Worm (Caenorhabditis elegans) whole organism, young adult: ENCODE measurements around the gene scl-5.

Experiments used
- F10E7.11 ChIP-seq: sonication (generic microtip); optimal IDR thresholded peaks from 2 replicates; lab custom pipeline; 2017; ENCODE audit warnings: mild to moderate bottlenecking, missing genetic modification characterization, moderate library complexity, missing compliant biosample characterization
- F23B12.7 ChIP-seq: sonication (generic microtip); optimal IDR thresholded peaks from 2 replicates; lab custom pipeline; 2017; ENCODE audit warnings: missing genetic modification characterization, mild to moderate bottlenecking, missing compliant biosample characterization, antibody characterized with exemption, moderate library complexity; ENCODE audit not compliant: insufficient read depth
- F33H1.4 ChIP-seq: fragments of 200-800 bp; sonication (Bioruptor generic); IDR thresholded peaks from 2 replicates; pipeline ENCODE4 v1.3.6; 2022; ENCODE audit warnings: missing genetic modification reagents, missing genetic modification characterization, missing compliant biosample characterization
- F49E8.2 ChIP-seq: sonication (generic microtip); optimal IDR thresholded peaks from 3 replicates; lab custom pipeline; 2017; ENCODE audit warnings: missing genetic modification characterization, mild to moderate bottlenecking, missing compliant biosample characterization, antibody characterized with exemption, moderate library complexity; ENCODE audit not compliant: insufficient read depth
- T07F8.4 ChIP-seq: sonication (generic microtip); optimal IDR thresholded peaks from 2 replicates; lab custom pipeline; 2016; ENCODE audit warnings: mild to moderate bottlenecking, missing genetic modification characterization, moderate library complexity, missing compliant biosample characterization
- Y53F4B.3 ChIP-seq: fragments of 200-800 bp; sonication (Bioruptor generic); IDR thresholded peaks from 2 replicates; pipeline ENCODE4 v1.3.6; 2022; ENCODE audit warnings: missing genetic modification reagents, missing genetic modification characterization, missing compliant biosample characterization
- Y95B8A.8 ChIP-seq: fragments of 200-800 bp; sonication (Bioruptor generic); IDR thresholded peaks from 2 replicates; pipeline ENCODE4 v1.3.6; 2022; ENCODE audit warnings: missing genetic modification reagents, missing genetic modification characterization, missing compliant biosample characterization
- akir-1 ChIP-seq: fragments of 200-800 bp; sonication (Bioruptor generic); optimal IDR thresholded peaks from 2 replicates; lab custom pipeline; 2018; ENCODE audit warnings: mild to moderate bottlenecking, missing genetic modification characterization, moderate library complexity, missing compliant biosample characterization
- ama-1 ChIP-seq, 3 experiments: fragments of 150-350 bp in 1 of 3; sonication (generic microtip) in 2 of 3; optimal IDR thresholded peaks; 2 replicates each; lab custom pipeline; 2014 to 2018; ENCODE audit warnings: missing biosample characterization in 2 of 3, missing genetic modification characterization in 2 of 3, missing genetic modification reagents in 2 of 3
- atf-7 ChIP-seq: sonication (generic microtip); optimal IDR thresholded peaks from 2 replicates; lab custom pipeline; 2017; ENCODE audit warnings: mild to moderate bottlenecking, missing genetic modification characterization, missing compliant biosample characterization
- attf-6 ChIP-seq: fragments of 200-800 bp; sonication (Bioruptor generic); IDR thresholded peaks from 2 replicates; pipeline ENCODE4 v1.3.6; 2022; ENCODE audit warnings: missing genetic modification reagents, missing genetic modification characterization, missing compliant biosample characterization
- cebp-2 ChIP-seq: fragments of 200-800 bp; sonication (Bioruptor generic); IDR thresholded peaks from 2 replicates; pipeline ENCODE4 v1.3.6; 2022; ENCODE audit warnings: missing genetic modification characterization, missing compliant biosample characterization
- ceh-100 ChIP-seq: fragments of 200-800 bp; sonication (Bioruptor generic); IDR thresholded peaks from 2 replicates; pipeline ENCODE4 v1.3.6; 2022; ENCODE audit warnings: missing genetic modification reagents, missing genetic modification characterization, missing compliant biosample characterization
- ceh-58 ChIP-seq: fragments of 200-800 bp; sonication (Bioruptor generic); IDR thresholded peaks from 2 replicates; pipeline ENCODE4 v1.3.6; 2022; ENCODE audit warnings: missing genetic modification characterization, missing compliant biosample characterization
- ceh-91 ChIP-seq: fragments of 200-800 bp; sonication (Bioruptor generic); IDR thresholded peaks from 2 replicates; pipeline ENCODE4 v1.3.6; 2022; ENCODE audit warnings: missing genetic modification reagents, missing genetic modification characterization, missing compliant biosample characterization
- efl-1 ChIP-seq: fragments of 150-350 bp; optimal IDR thresholded peaks from 2 replicates; lab custom pipeline; 2014; ENCODE audit warnings: missing biosample characterization, missing genetic modification reagents, missing genetic modification characterization
- egl-44 ChIP-seq: fragments of 200-800 bp; sonication (Bioruptor generic); IDR thresholded peaks from 2 replicates; pipeline ENCODE4 v1.3.6; 2022; ENCODE audit warnings: missing genetic modification reagents, missing genetic modification characterization, missing compliant biosample characterization
- ekl-4 ChIP-seq: fragments of 200-800 bp; sonication (Bioruptor generic); IDR thresholded peaks from 2 replicates; pipeline ENCODE4 v1.3.6; 2022; ENCODE audit warnings: missing genetic modification reagents, missing genetic modification characterization, missing compliant biosample characterization
- ets-4 ChIP-seq: fragments of 200-800 bp; sonication (Bioruptor generic); optimal IDR thresholded peaks from 2 replicates; lab custom pipeline; 2018; ENCODE audit warnings: mild to moderate bottlenecking, missing genetic modification characterization, missing compliant biosample characterization
- hlh-12 ChIP-seq: sonication (generic microtip); optimal IDR thresholded peaks from 2 replicates; lab custom pipeline; 2016; ENCODE audit warnings: missing genetic modification characterization, missing compliant biosample characterization
- hmg-1.2 ChIP-seq: fragments of 200-800 bp; sonication (Bioruptor generic); IDR thresholded peaks from 2 replicates; pipeline ENCODE4 v1.3.6; 2022; ENCODE audit warnings: missing genetic modification reagents, missing genetic modification characterization, missing compliant biosample characterization
- hmg-20 ChIP-seq: fragments of 200-800 bp; sonication (Bioruptor generic); IDR thresholded peaks from 2 replicates; pipeline ENCODE4 v1.3.6; 2022; ENCODE audit warnings: missing genetic modification reagents, missing genetic modification characterization, missing compliant biosample characterization
- lag-1 ChIP-seq: fragments of 200-800 bp; sonication (Bioruptor generic); IDR thresholded peaks from 2 replicates; pipeline ENCODE4 v1.3.6; 2022; ENCODE audit warnings: missing genetic modification reagents, missing genetic modification characterization, missing compliant biosample characterization
- let-526 ChIP-seq: fragments of 200-800 bp; sonication (Bioruptor generic); IDR thresholded peaks from 2 replicates; pipeline ENCODE4 v1.3.6; 2022; ENCODE audit warnings: missing genetic modification reagents, missing genetic modification characterization, missing compliant biosample characterization
- let-607 ChIP-seq, 2 experiments: fragments of 200-800 bp in 1 of 2; sonication (Bioruptor generic) in 1 of 2; sonication (generic microtip) in 1 of 2; optimal IDR thresholded peaks; 2 replicates each; lab custom pipeline; 2016 to 2018; ENCODE audit warnings: mild to moderate bottlenecking in 2 of 2, missing compliant biosample characterization in 2 of 2, missing genetic modification characterization in 2 of 2, moderate library complexity in 2 of 2, missing genotype in 1 of 2
- lir-1 ChIP-seq: fragments of 200-800 bp; sonication (Bioruptor generic); conservative IDR thresholded peaks from 2 replicates; pipeline ENCODE4 v1.3.6; 2022; ENCODE audit warnings: missing genetic modification reagents, missing genetic modification characterization, missing compliant biosample characterization
- lsl-1 ChIP-seq: fragments of 200-800 bp; sonication (Bioruptor generic); optimal IDR thresholded peaks from 2 replicates; lab custom pipeline; 2018; ENCODE audit warnings: mild to moderate bottlenecking, missing genetic modification characterization, moderate library complexity, missing compliant biosample characterization
- madf-10 ChIP-seq: sonication (generic microtip); optimal IDR thresholded peaks from 2 replicates; lab custom pipeline; 2016; ENCODE audit warnings: mild to moderate bottlenecking, missing genetic modification characterization, missing compliant biosample characterization
- madf-3 ChIP-seq: fragments of 200-800 bp; sonication (Bioruptor generic); IDR thresholded peaks from 2 replicates; pipeline ENCODE4 v1.3.6; 2022; ENCODE audit warnings: missing genetic modification reagents, missing genetic modification characterization, missing compliant biosample characterization
- madf-8 ChIP-seq: fragments of 200-800 bp; sonication (Bioruptor generic); conservative IDR thresholded peaks from 2 replicates; pipeline ENCODE4 v1.3.6; 2022; ENCODE audit warnings: missing genetic modification reagents, missing genetic modification characterization, missing compliant biosample characterization
- mcd-1 ChIP-seq: fragments of 200-800 bp; sonication (Bioruptor generic); IDR thresholded peaks from 2 replicates; pipeline ENCODE4 v1.3.6; 2022; ENCODE audit warnings: missing genetic modification reagents, missing genetic modification characterization, missing compliant biosample characterization
- nfya-2 ChIP-seq: fragments of 200-800 bp; sonication (Bioruptor generic); IDR thresholded peaks from 2 replicates; pipeline ENCODE4 v1.3.6; 2022; ENCODE audit warnings: missing genetic modification reagents, missing genetic modification characterization, missing compliant biosample characterization
- nhr-90 ChIP-seq: sonication (generic microtip); optimal IDR thresholded peaks from 2 replicates; lab custom pipeline; 2016; ENCODE audit warnings: missing genotype, mild to moderate bottlenecking, missing genetic modification characterization, missing compliant biosample characterization
- pbrm-1 ChIP-seq: fragments of 200-800 bp; sonication (Bioruptor generic); IDR thresholded peaks from 2 replicates; pipeline ENCODE4 v1.3.6; 2022; ENCODE audit warnings: missing genetic modification reagents, missing genetic modification characterization, missing compliant biosample characterization
- rcor-1 ChIP-seq: fragments of 200-800 bp; sonication (Bioruptor generic); IDR thresholded peaks from 2 replicates; pipeline ENCODE4 v1.3.6; 2022; ENCODE audit warnings: missing genetic modification reagents, missing genetic modification characterization, missing compliant biosample characterization
- rpc-1 ChIP-seq, 2 experiments: fragments of 150-350 bp in 1 of 2; sonication (generic microtip) in 1 of 2; optimal IDR thresholded peaks; 2 replicates each; lab custom pipeline; 2014 to 2018; ENCODE audit warnings: missing biosample characterization in 1 of 2, missing genetic modification characterization in 1 of 2, missing genetic modification reagents in 1 of 2, missing genotype in 1 of 2
- sdz-38 ChIP-seq: sonication (generic microtip); optimal IDR thresholded peaks from 2 replicates; lab custom pipeline; 2016; ENCODE audit warnings: missing genotype, missing genetic modification characterization, missing compliant biosample characterization
- sea-2 ChIP-seq: fragments of 200-800 bp; sonication (Bioruptor generic); IDR thresholded peaks from 2 replicates; pipeline ENCODE4 v1.3.6; 2022; ENCODE audit warnings: missing genetic modification characterization, missing compliant biosample characterization
- snpc-3.4 ChIP-seq: sonication (generic microtip); optimal IDR thresholded peaks from 2 replicates; lab custom pipeline; 2017; ENCODE audit warnings: missing genetic modification characterization, mild to moderate bottlenecking, missing compliant biosample characterization, antibody characterized with exemption, moderate library complexity, missing genotype, missing genetic modification reagents
- snpc-4 ChIP-seq, 5 experiments: fragments of 150-350 bp in 1 of 5; sonication (generic microtip) in 4 of 5; optimal IDR thresholded peaks; 2 replicates each; lab custom pipeline; 2014 to 2018; ENCODE audit warnings: missing genetic modification characterization in 5 of 5, missing biosample characterization in 3 of 5, antibody characterized with exemption in 2 of 5, mild to moderate bottlenecking in 2 of 5, missing compliant biosample characterization in 2 of 5, missing genotype in 2 of 5, moderate library complexity in 2 of 5, missing genetic modification reagents in 1 of 5
- tbp1 ChIP-seq: fragments of 200-800 bp; sonication (Bioruptor generic); optimal IDR thresholded peaks from 2 replicates; lab custom pipeline; 2018; ENCODE audit warnings: mild to moderate bottlenecking, missing genetic modification characterization, missing compliant biosample characterization
- tlf-1 ChIP-seq: fragments of 200-800 bp; sonication (Bioruptor generic); optimal IDR thresholded peaks from 2 replicates; lab custom pipeline; 2018; ENCODE audit warnings: mild to moderate bottlenecking, missing genetic modification characterization, missing compliant biosample characterization
- unc-130 ChIP-seq: sonication (generic microtip); optimal IDR thresholded peaks from 2 replicates; lab custom pipeline; 2016; ENCODE audit warnings: missing genetic modification reagents, missing genetic modification characterization, missing compliant biosample characterization
- xnd-1 ChIP-seq: sonication (generic microtip); optimal IDR thresholded peaks from 2 replicates; lab custom pipeline; 2016; ENCODE audit warnings: missing genotype, missing genetic modification reagents, missing genetic modification characterization, missing compliant biosample characterization
- ztf-22 ChIP-seq: fragments of 200-800 bp; sonication (Bioruptor generic); optimal IDR thresholded peaks from 2 replicates; lab custom pipeline; 2018; ENCODE audit warnings: mild to moderate bottlenecking, missing genetic modification characterization, moderate library complexity, missing compliant biosample characterization
- ztf-26 ChIP-seq: sonication (generic microtip); optimal IDR thresholded peaks from 2 replicates; lab custom pipeline; 2017; ENCODE audit warnings: missing genetic modification characterization, missing compliant biosample characterization

scl-5 gene

DNA sequence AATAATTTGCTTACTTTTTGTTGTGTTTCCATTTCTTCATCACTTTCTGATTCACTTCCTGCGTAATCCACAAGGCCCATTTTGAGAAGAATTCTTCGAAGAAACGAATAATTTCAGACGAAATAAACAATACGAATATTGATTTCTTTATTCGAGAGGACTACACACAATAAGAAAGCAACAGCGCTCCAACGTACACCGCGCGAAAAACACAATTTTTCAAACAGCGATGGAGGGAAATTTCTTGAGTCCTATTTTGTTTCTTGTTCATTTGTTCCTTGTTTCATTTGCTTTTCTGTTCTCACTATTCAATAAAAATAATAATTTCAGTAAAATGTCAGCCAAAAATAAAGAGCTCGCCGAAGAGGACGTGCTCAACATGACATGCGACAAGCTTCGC lies 29.9 kb downstream of the scl-5 start, which contains the start of the genes prcc-1 and C39E9.12 (continued):
- TF ChIP-seq hmg-1.2 (GFP tag; lab: Robert Waterston, UW), result peak; percentile 53; the same call in 1 of the 2 replicates
- TF ChIP-seq F49E8.2 (tag; lab: Kevin White, UChicago), result peak; percentile 9
- TF ChIP-seq madf-3 (GFP tag; lab: Robert Waterston, UW), result peak; percentile 72
- TF ChIP-seq ekl-4, result no peak
- TF ChIP-seq rcor-1 (GFP tag; lab: Robert Waterston, UW), result peak; percentile 23; the same call in 1 of the 2 replicates
- TF ChIP-seq sdz-38 (tag; lab: Kevin White, UChicago), result no peak
- no peak for TF ChIP-seq hmg-20 (GFP tag; lab: Robert Waterston, UW)
- peak; percentile 82 for TF ChIP-seq ceh-91 (GFP tag; lab: Robert Waterston, UW)
- peak; percentile 54; the same call in 1 of the 2 replicates for TF ChIP-seq ceh-100
- TF ChIP-seq attf-6 (GFP tag; lab: Robert Waterston, UW), result no peak
- TF ChIP-seq ama-1 (optimal IDR thresholded peaks at IDR 0.05; lab: Kevin White, UChicago), result no peak
- no peak for TF ChIP-seq ama-1 (GFP tag; optimal IDR thresholded peaks at IDR 0.05; lab: Kevin White, UChicago)
- peak; percentile 80 for TF ChIP-seq xnd-1 (tag; lab: Kevin White, UChicago)
- TF ChIP-seq unc-130 (GFP tag; lab: Kevin White, UChicago), result peak; percentile 69
- no peak for TF ChIP-seq madf-10 (tag; lab: Kevin White, UChicago)
- TF ChIP-seq sea-2 (GFP tag; lab: Robert Waterston, UW), result no peak
- no peak for TF ChIP-seq nhr-90 (tag; lab: Kevin White, UChicago)
- TF ChIP-seq pbrm-1, result peak; percentile 29; the same call in 1 of the 2 replicates
- no peak for TF ChIP-seq ztf-22
- peak; percentile 98 for TF ChIP-seq efl-1 (GFP tag; lab: Kevin White, UChicago)
- peak; percentile 74 for TF ChIP-seq lsl-1
- TF ChIP-seq ztf-26 (tag; lab: Kevin White, UChicago), result no peak
- TF ChIP-seq tlf-1 (GFP tag; lab: Kevin White, UChicago), result peak; percentile 44
- TF ChIP-seq let-607 (tag; optimal IDR thresholded peaks at IDR 0.05; lab: Kevin White, UChicago), result no peak
- TF ChIP-seq atf-7 (tag; lab: Kevin White, UChicago), result no peak
- TF ChIP-seq ets-4 (GFP tag; lab: Kevin White, UChicago), result no peak
- no peak for TF ChIP-seq egl-44
- TF ChIP-seq F33H1.4 (GFP tag; lab: Robert Waterston, UW), result peak; percentile 74
- TF ChIP-seq F23B12.7 (tag; lab: Kevin White, UChicago), result peak; percentile 61
- no peak for TF ChIP-seq ceh-58 (GFP tag; lab: Robert Waterston, UW)
- TF ChIP-seq nfya-2, result no peak
- TF ChIP-seq madf-8 (GFP tag; lab: Robert Waterston, UW), result peak; percentile 84
- TF ChIP-seq hlh-12, result no peak
- TF ChIP-seq Y95B8A.8, result no peak
- no peak for TF ChIP-seq F10E7.11 (tag; lab: Kevin White, UChicago)
- TF ChIP-seq let-526, result no peak
- TF ChIP-seq snpc-3.4 (tag; lab: Kevin White, UChicago), result peak; percentile 82
- no peak for TF ChIP-seq akir-1 (GFP tag; lab: Kevin White, UChicago)
- peak; percentile 88 for TF ChIP-seq mcd-1 (GFP tag; lab: Robert Waterston, UW)
- TF ChIP-seq lag-1 (GFP tag; lab: Robert Waterston, UW), result no peak
- TF ChIP-seq snpc-4 (GFP tag; optimal IDR thresholded peaks at IDR 0.05; lab: Kevin White, UChicago), result no peak
- TF ChIP-seq snpc-4 (tag; optimal IDR thresholded peaks at IDR 0.05; lab: Kevin White, UChicago), result peak in 2 of 4 experiments; percentile 1 to 67
- no peak for TF ChIP-seq rpc-1 (optimal IDR thresholded peaks at IDR 0.05; lab: Kevin White, UChicago)
- no peak for TF ChIP-seq rpc-1 (tag; optimal IDR thresholded peaks at IDR 0.05; lab: Kevin White, UChicago)
- no peak for TF ChIP-seq Y53F4B.3 (GFP tag; lab: Robert Waterston, UW)
- peak; percentile 47 for TF ChIP-seq tbp1 (GFP tag; lab: Kevin White, UChicago)
- no peak for TF ChIP-seq lir-1 (GFP tag; lab: Robert Waterston, UW)
- TF ChIP-seq T07F8.4, result no peak
- no peak for TF ChIP-seq cebp-2 (GFP tag; lab: Robert Waterston, UW)
